Worm (Caenorhabditis elegans) whole organism, L4 larva: ENCODE results near the gene nhr-212.

Experiments used
- aly-2 ChIP-seq: sonication (generic microtip); optimal IDR thresholded peaks from 2 replicates; lab custom pipeline; 2018; ENCODE audit warnings: missing biosample characterization, missing genetic modification characterization
- ama-1 ChIP-seq: fragments of 150-350 bp; optimal IDR thresholded peaks from 2 replicates; lab custom pipeline; 2014; ENCODE audit warnings: inconsistent platforms, mixed read lengths
- cey-2 ChIP-seq: sonication (generic microtip); optimal IDR thresholded peaks from 3 replicates; lab custom pipeline; 2017; ENCODE audit warnings: missing genetic modification characterization, mild to moderate bottlenecking, missing compliant biosample characterization, antibody characterized with exemption, borderline replicate concordance; ENCODE audit not compliant: insufficient read depth
- fkh-10 ChIP-seq: fragments of 150-350 bp; optimal IDR thresholded peaks from 2 replicates; lab custom pipeline; 2014; ENCODE audit warnings: missing biosample characterization, missing genetic modification reagents, missing genetic modification characterization
- lin-13 ChIP-seq: fragments of 150-350 bp; optimal IDR thresholded peaks from 2 replicates; lab custom pipeline; 2014; ENCODE audit warnings: missing biosample characterization, missing genetic modification reagents, missing genetic modification characterization
- lin-38 ChIP-seq: fragments of 200-800 bp; sonication (Bioruptor generic); IDR thresholded peaks from 2 replicates; pipeline ENCODE4 v1.3.6; 2022; ENCODE audit warnings: missing genetic modification reagents, missing genetic modification characterization, missing compliant biosample characterization
- mep-1 ChIP-seq: fragments of 150-350 bp; sonication (generic microtip); optimal IDR thresholded peaks from 3 replicates; lab custom pipeline; 2014; ENCODE audit warnings: missing biosample characterization, missing genetic modification characterization
- pqm-1 ChIP-seq: sonication (generic microtip); optimal IDR thresholded peaks from 2 replicates; lab custom pipeline; 2017; ENCODE audit warnings: missing biosample characterization, missing genetic modification characterization
- unc-62 ChIP-seq, 3 experiments: fragments of 150-350 bp in 1 of 3; sonication (generic microtip); optimal IDR thresholded peaks in 2 of 3; peaks in 1 of 3; 1 replicate in 1 of 3; 2 replicates in 2 of 3; lab custom pipeline; 2014 to 2017; ENCODE audit warnings: missing biosample characterization in 3 of 3, missing genetic modification characterization in 3 of 3, missing genetic modification reagents in 3 of 3, missing genotype in 1 of 3

DNA sequence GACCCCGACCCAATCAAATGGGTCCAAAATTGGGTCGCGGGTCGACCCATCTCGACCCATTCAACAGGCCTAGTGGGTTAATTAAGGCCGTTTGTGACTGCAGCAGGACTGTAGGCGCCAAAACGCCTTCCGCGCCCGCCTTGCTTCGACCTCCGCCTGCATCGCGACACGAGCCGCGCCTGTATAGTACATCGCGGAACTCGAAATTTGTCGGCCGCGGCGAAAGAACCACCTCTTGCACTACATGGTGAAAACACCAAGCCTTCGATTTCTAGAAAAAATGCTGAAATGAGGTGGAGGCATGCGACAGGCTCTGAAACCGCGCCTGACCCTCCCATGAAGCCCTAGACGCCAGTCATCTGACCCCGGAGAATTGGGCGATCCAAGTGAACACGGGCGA is 3.3 kb downstream of the nhr-212 start:
- TF ChIP-seq fkh-10 (GFP tag; lab: Kevin White, UChicago) (no peak), lin-38 (GFP tag; lab: Robert Waterston, UW) (no peak), ama-1 (no peak), unc-62 (GFP tag; optimal IDR thresholded peaks at IDR 0.05 in 1 of 2; lab: Kevin White, UChicago) (no peak), unc-62 (tag; optimal IDR thresholded peaks at IDR 0.05; lab: Kevin White, UChicago) (no peak), pqm-1 (no peak), cey-2 (no peak), mep-1 (tag; lab: Kevin White, UChicago) (no peak), lin-13 (GFP tag; lab: Kevin White, UChicago) (no peak), aly-2 (no peak)
